Fruit fly (Drosophila melanogaster): ENCODE data around the gene CG7601.

The CG7601 gene

dm6 chr3R:29736678-29737093 lies at the start of gene CG7601, which contains the start of gene CIA30:
Gene CG7601, minus strand, starts transcription at chr3R:29736745.
Gene CIA30, plus strand, starts transcription at chr3R:29736965.
- peak; percentile 93 for TF ChIP-seq Mio (GFP tag; optimal IDR thresholded peaks at IDR 0.05)
- TF ChIP-seq Abd-B (GFP tag; optimal IDR thresholded peaks at IDR 0.05), result no peak
- TF ChIP-seq dl (GFP tag; optimal IDR thresholded peaks at IDR 0.05; ENCODE audit: insufficient read depth in 1 of 2, partially characterized antibody in 2 of 2), result no peak
- TF ChIP-seq Jra (GFP tag; optimal IDR thresholded peaks at IDR 0.05), result peak; percentile 98
- TF ChIP-seq CG9705 (GFP tag; optimal IDR thresholded peaks at IDR 0.05), result peak; percentile 99
- TF ChIP-seq h (GFP tag; optimal IDR thresholded peaks at IDR 0.05), result peak; percentile 99
- peak; percentile 98 for TF ChIP-seq Sp1 (GFP tag; optimal IDR thresholded peaks at IDR 0.05)
- TF ChIP-seq HLH106 (tag; optimal IDR thresholded peaks at IDR 0.05), result peak; percentile 99
- TF ChIP-seq GATAd (GFP tag; optimal IDR thresholded peaks at IDR 0.05), result peak; percentile 94
- no peak for TF ChIP-seq Vsx2 (GFP tag; optimal IDR thresholded peaks at IDR 0.05; ENCODE audit: partially characterized antibody)
- no peak for TF ChIP-seq brk (GFP tag; optimal IDR thresholded peaks at IDR 0.05)
- peak; percentile 99 for TF ChIP-seq Hnf4 (GFP tag; optimal IDR thresholded peaks at IDR 0.05)
- peak; percentile 98 for TF ChIP-seq Hr83 (GFP tag; optimal IDR thresholded peaks at IDR 0.05; ENCODE audit: poor library complexity, severe bottlenecking)
- peak; percentile 100 for TF ChIP-seq woc (GFP tag; optimal IDR thresholded peaks at IDR 0.05)
- TF ChIP-seq pan (optimal IDR thresholded peaks at IDR 0.05), result no peak
- TF ChIP-seq lola (GFP tag; optimal IDR thresholded peaks at IDR 0.05), result no peak
- peak; percentile 96 for TF ChIP-seq jim (GFP tag; optimal IDR thresholded peaks at IDR 0.05)
- peak; percentile 99 for TF ChIP-seq fru (GFP tag; optimal IDR thresholded peaks at IDR 0.05)
- TF ChIP-seq tai (GFP tag; optimal IDR thresholded peaks at IDR 0.05), result no peak
- TF ChIP-seq Dfd (GFP tag; optimal IDR thresholded peaks at IDR 0.05), result peak; percentile 98
- peak; percentile 96 to 99 for TF ChIP-seq foxo (GFP tag; optimal IDR thresholded peaks at IDR 0.05)
- no peak for TF ChIP-seq N (GFP tag; optimal IDR thresholded peaks at IDR 0.05)
- peak; percentile 85 for TF ChIP-seq Rel (GFP tag; optimal IDR thresholded peaks at IDR 0.05)
- TF ChIP-seq Rel (tag; optimal IDR thresholded peaks at IDR 0.05), result peak; percentile 93
- TF ChIP-seq Myc (optimal IDR thresholded peaks at IDR 0.05), result no peak
- TF ChIP-seq CG32264 (GFP tag; optimal IDR thresholded peaks at IDR 0.05), result peak; percentile 98
- no peak for TF ChIP-seq usp (GFP tag; optimal IDR thresholded peaks at IDR 0.05)
- peak; percentile 98 for TF ChIP-seq OdsH (GFP tag; optimal IDR thresholded peaks at IDR 0.05)
- TF ChIP-seq dsf (GFP tag; optimal IDR thresholded peaks at IDR 0.05; ENCODE audit: borderline replicate concordance), result peak; percentile 95
- peak; percentile 98 for TF ChIP-seq sv (GFP tag; optimal IDR thresholded peaks at IDR 0.05)
- peak; percentile 96 for TF ChIP-seq psq (GFP tag; optimal IDR thresholded peaks at IDR 0.05)
- TF ChIP-seq ey (GFP tag; optimal IDR thresholded peaks at IDR 0.05), result peak; percentile 99
- no peak for TF ChIP-seq CrebA (GFP tag; optimal IDR thresholded peaks at IDR 0.05; ENCODE audit: borderline replicate concordance)
- peak; percentile 96 for TF ChIP-seq sage (GFP tag; optimal IDR thresholded peaks at IDR 0.05)
- TF ChIP-seq rgr (GFP tag; optimal IDR thresholded peaks at IDR 0.05), result peak; percentile 99
- TF ChIP-seq br (GFP tag; optimal IDR thresholded peaks at IDR 0.05), result peak; percentile 99
- no peak for TF ChIP-seq Hr78 (GFP tag; optimal IDR thresholded peaks at IDR 0.05)
- no peak for TF ChIP-seq Dif (GFP tag; optimal IDR thresholded peaks at IDR 0.05; ENCODE audit: partially characterized antibody)
- TF ChIP-seq dmrt93B (GFP tag; optimal IDR thresholded peaks at IDR 0.05), result peak; percentile 99

DNA sequence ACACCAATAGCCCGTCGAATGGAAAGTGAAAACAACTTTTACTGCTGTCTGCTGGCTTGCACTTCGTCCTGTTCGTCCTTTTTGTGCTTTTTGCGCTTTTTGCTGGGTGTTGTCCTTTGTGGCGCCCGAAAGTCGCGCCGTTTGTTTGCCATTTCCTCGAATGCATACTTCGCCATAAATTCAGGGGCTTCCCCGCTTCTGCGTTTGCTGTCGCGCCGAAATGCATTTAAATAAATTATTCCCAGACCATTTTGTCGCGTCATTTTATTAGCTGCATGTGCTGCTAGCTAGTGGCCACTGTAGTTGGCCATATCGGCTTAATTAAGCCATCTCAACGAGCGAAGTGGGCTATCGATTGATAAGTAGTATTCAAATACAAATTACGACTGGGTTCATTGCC lies 48.7 kb upstream of the CG7601 start:
- TF ChIP-seq Rel (GFP tag; optimal IDR thresholded peaks at IDR 0.05), result no peak
- peak; percentile 95 for TF ChIP-seq Rel (tag; optimal IDR thresholded peaks at IDR 0.05)
- no peak for TF ChIP-seq fru (GFP tag; optimal IDR thresholded peaks at IDR 0.05)

DNA sequence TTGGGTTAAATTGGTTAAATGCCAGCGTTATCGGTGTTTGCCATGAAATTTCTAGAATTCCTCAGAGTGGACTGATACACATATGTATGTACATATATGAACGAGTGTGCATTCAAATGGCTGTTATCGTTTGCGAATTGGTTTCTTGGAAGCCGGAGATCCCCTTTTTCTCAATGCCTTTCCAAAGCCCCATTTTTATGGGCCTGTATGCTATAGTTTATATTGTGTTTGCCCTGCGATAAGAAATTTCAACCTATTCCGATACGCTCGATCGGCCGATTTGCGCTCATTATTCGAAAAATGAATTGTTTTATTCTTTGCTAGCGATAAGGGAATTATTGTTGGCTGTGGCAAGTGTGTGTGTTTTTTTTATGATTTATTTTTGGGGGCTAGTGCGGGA lies 46.7 kb upstream of the CG7601 start:
- TF ChIP-seq lola (GFP tag; optimal IDR thresholded peaks at IDR 0.05) (no peak), Dfd (GFP tag; optimal IDR thresholded peaks at IDR 0.05) (no peak), Rel (GFP tag; optimal IDR thresholded peaks at IDR 0.05) (no peak), Rel (tag; optimal IDR thresholded peaks at IDR 0.05) (peak; percentile 97), N (GFP tag; optimal IDR thresholded peaks at IDR 0.05) (no peak), Sp1 (GFP tag; optimal IDR thresholded peaks at IDR 0.05) (no peak), Dif (GFP tag; optimal IDR thresholded peaks at IDR 0.05; ENCODE audit: partially characterized antibody) (no peak)

Data from whole organism, wandering third instar larva.